Worm (Caenorhabditis elegans) whole organism, L4 larva: ENCODE data around the gene lin-45.

Source experiments
- aly-2 ChIP-seq: sonication (generic microtip); optimal IDR thresholded peaks from 2 replicates; lab custom pipeline; 2018; ENCODE audit warnings: missing biosample characterization, missing genetic modification characterization
- ceh-32 ChIP-seq: sonication (generic microtip); optimal IDR thresholded peaks from 2 replicates; lab custom pipeline; 2016; ENCODE audit warnings: mild to moderate bottlenecking, missing genetic modification characterization, missing compliant biosample characterization; ENCODE audit not compliant: poor library complexity
- dpl-1 ChIP-seq: fragments of 150-350 bp; optimal IDR thresholded peaks from 2 replicates; lab custom pipeline; 2014; ENCODE audit warnings: missing biosample characterization, missing genetic modification reagents, missing genetic modification characterization
- lin-13 ChIP-seq: fragments of 150-350 bp; optimal IDR thresholded peaks from 2 replicates; lab custom pipeline; 2014; ENCODE audit warnings: missing biosample characterization, missing genetic modification reagents, missing genetic modification characterization
- lsy-2 ChIP-seq, 2 experiments: fragments of 150-350 bp in 1 of 2; sonication (generic microtip) in 1 of 2; optimal IDR thresholded peaks; 2 replicates each; lab custom pipeline; 2014 to 2017; ENCODE audit warnings: missing biosample characterization in 2 of 2, missing genetic modification characterization in 2 of 2
- nhr-237 ChIP-seq: sonication (generic microtip); optimal IDR thresholded peaks from 2 replicates; lab custom pipeline; 2017; ENCODE audit warnings: missing biosample characterization, missing genetic modification characterization
- nhr-76 ChIP-seq: fragments of 150-350 bp; optimal IDR thresholded peaks from 2 replicates; lab custom pipeline; 2014; ENCODE audit warnings: missing biosample characterization, missing genetic modification characterization
- nhr-77 ChIP-seq: fragments of 150-350 bp; optimal IDR thresholded peaks from 2 replicates; lab custom pipeline; 2014; ENCODE audit warnings: missing biosample characterization, missing genetic modification characterization
- skn-1 ChIP-seq: fragments of 150-350 bp; optimal IDR thresholded peaks from 2 replicates; lab custom pipeline; 2014; ENCODE audit warnings: missing biosample characterization, missing genetic modification characterization
- snpc-4 ChIP-seq: fragments of 150-350 bp; optimal IDR thresholded peaks from 2 replicates; lab custom pipeline; 2014; ENCODE audit warnings: missing biosample characterization, missing genetic modification characterization
- zfp-3 ChIP-seq: fragments of 200-800 bp; sonication (Bioruptor generic); conservative IDR thresholded peaks from 2 replicates; pipeline ENCODE4 v1.3.6; 2022; ENCODE audit warnings: missing genetic modification reagents, missing genetic modification characterization, missing compliant biosample characterization
- zip-2 ChIP-seq: fragments of 150-350 bp; optimal IDR thresholded peaks from 2 replicates; lab custom pipeline; 2014; ENCODE audit warnings: missing biosample characterization, missing genetic modification characterization

- TF ChIP-seq ceh-32 (tag; lab: Kevin White, UChicago) (no peak), dpl-1 (GFP tag; lab: Kevin White, UChicago) (no peak), lsy-2 (tag; optimal IDR thresholded peaks at IDR 0.05; lab: Kevin White, UChicago) (no peak), aly-2 (tag; lab: Kevin White, UChicago) (no peak), nhr-76 (tag; lab: Kevin White, UChicago) (no peak), lin-13 (no peak), snpc-4 (tag; lab: Kevin White, UChicago) (no peak), zfp-3 (GFP tag; lab: Robert Waterston, UW) (no peak), zip-2 (tag; lab: Kevin White, UChicago) (no peak), skn-1 (no peak), nhr-237 (no peak), nhr-77 (tag; lab: Kevin White, UChicago) (no peak)
Observed at ce11 chrIV:6770407-6770883, 22.1 kb upstream of the lin-45 start, which contains the start of gene anat-1.
